Worm (Caenorhabditis elegans): Measurements from ENCODE around the gene C38C10.3.
A peak's percentile ranks its signal among the peaks of the same experiment; 100 is the strongest.

C38C10.3 gene

DNA sequence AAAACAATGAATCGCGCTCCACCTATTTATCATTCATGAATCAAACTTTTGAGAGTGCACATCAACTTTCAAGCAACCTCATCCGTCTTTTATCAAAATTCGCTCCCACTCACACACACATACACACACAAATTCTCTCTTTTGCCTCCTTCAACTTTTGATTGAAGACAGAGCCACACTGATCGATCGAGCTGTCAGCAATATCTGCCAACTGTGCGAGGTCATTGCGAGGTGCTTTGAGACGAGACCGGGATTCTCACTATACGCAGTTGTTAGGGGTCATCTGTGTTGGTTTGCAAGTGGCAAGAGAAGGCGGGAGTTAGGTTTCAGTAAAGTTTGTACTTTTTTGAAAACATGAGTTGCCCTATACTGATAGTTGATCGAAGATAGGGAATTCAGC lies 39.3 kb downstream of the C38C10.3 start:
- peak; percentile 1 for TF ChIP-seq ceh-18 (tag; optimal IDR thresholded peaks at IDR 0.05)
- TF ChIP-seq lim-6 (tag; optimal IDR thresholded peaks at IDR 0.05): no peak
- peak; percentile 97 for TF ChIP-seq unc-55 (GFP tag; optimal IDR thresholded peaks at IDR 0.05)

DNA sequence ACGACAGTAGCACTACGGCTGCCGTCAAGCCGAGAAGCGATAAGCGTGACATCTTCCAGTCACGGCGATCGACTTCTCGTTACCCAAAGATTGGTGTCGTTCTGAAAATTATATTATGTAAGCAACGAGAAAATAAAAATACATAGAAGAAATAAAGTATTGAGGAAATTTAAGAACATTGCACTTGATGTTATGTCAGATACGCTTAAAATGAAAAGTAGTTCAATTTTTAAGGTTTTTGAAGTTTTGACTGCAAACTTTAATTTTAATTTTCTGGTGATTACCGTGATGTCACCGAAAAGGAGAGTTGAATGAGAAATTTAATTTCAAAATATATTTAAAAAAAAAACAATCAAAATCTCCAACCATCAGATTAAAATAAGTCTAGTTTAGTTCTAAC lies 41.1 kb downstream of the C38C10.3 start, which contains the start of gene emb-9:
Gene emb-9, minus strand, starts transcription at position 101 of the 400 bp plus-strand sequence.
- TF ChIP-seq gmeb-2 (tag; optimal IDR thresholded peaks at IDR 0.05): no peak
- TF ChIP-seq ceh-45 (GFP tag; IDR thresholded peaks at IDR 0.05): no peak
- no peak for TF ChIP-seq F13H6.1 (tag; optimal IDR thresholded peaks at IDR 0.05)
- no peak for TF ChIP-seq Y22D7AL.16 (tag; optimal IDR thresholded peaks at IDR 0.05)
- TF ChIP-seq ceh-19 (GFP tag; optimal IDR thresholded peaks at IDR 0.05): no peak
- no peak for TF ChIP-seq hlh-8 (tag; optimal IDR thresholded peaks at IDR 0.05)
- no peak for TF ChIP-seq ceh-31 (tag; optimal IDR thresholded peaks at IDR 0.05)
- no peak for TF ChIP-seq sdc-2 (tag; optimal IDR thresholded peaks at IDR 0.05)
- TF ChIP-seq sox-2 (GFP tag; IDR thresholded peaks at IDR 0.05): no peak
- TF ChIP-seq unc-3 (GFP tag; conservative IDR thresholded peaks at IDR 0.05): no peak
- no peak for TF ChIP-seq unc-3 (tag; optimal IDR thresholded peaks at IDR 0.05)
- TF ChIP-seq rnt-1 (tag; optimal IDR thresholded peaks at IDR 0.05): no peak
- TF ChIP-seq ttx-3 (tag; optimal IDR thresholded peaks at IDR 0.05): no peak
- no peak for TF ChIP-seq ceh-2 (tag; optimal IDR thresholded peaks at IDR 0.05)
- TF ChIP-seq ahr-1 (tag; optimal IDR thresholded peaks at IDR 0.05): no peak
- no peak for TF ChIP-seq ref-2 (tag; optimal IDR thresholded peaks at IDR 0.05)
- no peak for TF ChIP-seq ama-1 (optimal IDR thresholded peaks at IDR 0.05)
- no peak for TF ChIP-seq pha-4 (tag; optimal IDR thresholded peaks at IDR 0.05)
- TF ChIP-seq odd-2 (tag; optimal IDR thresholded peaks at IDR 0.05): no peak
- no peak for TF ChIP-seq tbx-7 (tag; optimal IDR thresholded peaks at IDR 0.05)
- no peak for TF ChIP-seq nhr-11 (tag; optimal IDR thresholded peaks at IDR 0.05)

DNA sequence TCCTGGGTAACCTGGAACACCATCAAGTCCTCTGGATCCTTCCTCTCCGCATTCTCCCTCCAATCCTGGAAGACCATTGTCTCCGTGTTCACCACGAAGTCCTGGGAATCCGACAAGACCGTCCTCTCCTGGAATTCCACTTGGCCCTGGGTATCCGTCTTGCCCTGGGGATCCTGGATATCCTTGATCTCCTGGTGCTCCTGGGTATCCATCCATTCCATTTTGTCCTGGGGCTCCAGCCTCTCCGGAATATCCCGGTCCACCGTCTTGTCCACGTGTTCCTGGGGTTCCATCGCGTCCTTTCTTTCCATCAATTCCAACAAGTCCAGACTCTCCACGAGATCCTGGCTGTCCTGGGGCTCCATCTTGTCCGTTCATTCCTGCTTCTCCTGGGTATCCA lies 45.4 kb downstream of the C38C10.3 start:
- TF ChIP-seq Y22D7AL.16 (tag; optimal IDR thresholded peaks at IDR 0.05): no peak
- no peak for TF ChIP-seq pros-1 (tag; optimal IDR thresholded peaks at IDR 0.05)
- no peak for TF ChIP-seq lim-6 (tag; optimal IDR thresholded peaks at IDR 0.05)
- TF ChIP-seq ceh-34 (tag; optimal IDR thresholded peaks at IDR 0.05): no peak
- no peak for TF ChIP-seq F13H6.1 (tag; optimal IDR thresholded peaks at IDR 0.05)
- no peak for TF ChIP-seq mec-3 (tag; optimal IDR thresholded peaks at IDR 0.05; ENCODE audit: borderline replicate concordance)
- no peak for TF ChIP-seq pqm-1 (tag; optimal IDR thresholded peaks at IDR 0.05)
- TF ChIP-seq ttx-3 (tag; optimal IDR thresholded peaks at IDR 0.05): no peak
- no peak for TF ChIP-seq rnt-1 (tag; optimal IDR thresholded peaks at IDR 0.05)
- TF ChIP-seq dmd-4 (tag; optimal IDR thresholded peaks at IDR 0.05; ENCODE audit: borderline replicate concordance): no peak
- no peak for TF ChIP-seq sdc-2 (tag; optimal IDR thresholded peaks at IDR 0.05)
- TF ChIP-seq ceh-18 (tag; optimal IDR thresholded peaks at IDR 0.05): no peak
- no peak for TF ChIP-seq elt-4 (tag; optimal IDR thresholded peaks at IDR 0.05)
- TF ChIP-seq gmeb-2 (tag; optimal IDR thresholded peaks at IDR 0.05): no peak
- TF ChIP-seq ceh-30 (tag; optimal IDR thresholded peaks at IDR 0.05): no peak
- no peak for TF ChIP-seq unc-42 (tag; optimal IDR thresholded peaks at IDR 0.05)
- no peak for TF ChIP-seq ceh-48 (tag; optimal IDR thresholded peaks at IDR 0.05)

DNA sequence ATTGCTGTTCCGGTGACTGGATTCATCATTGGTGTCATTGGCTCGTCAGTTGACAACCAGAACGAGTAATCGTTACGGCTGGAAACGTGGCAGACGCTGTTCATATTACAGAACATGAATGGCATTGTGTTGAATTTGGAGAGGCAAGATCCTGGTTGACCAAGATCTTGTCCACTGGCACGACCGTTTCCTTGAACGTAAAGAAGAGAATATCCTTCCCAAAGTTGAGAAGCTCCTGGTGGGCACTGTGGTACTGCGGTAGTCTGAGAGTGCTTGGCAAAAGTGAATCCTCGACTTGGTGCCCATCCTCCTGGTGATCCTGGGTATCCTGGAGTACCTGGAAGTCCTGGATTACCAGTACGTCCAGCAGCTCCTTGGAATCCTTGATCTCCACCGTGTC lies 47.5 kb downstream of the C38C10.3 start:
- TF ChIP-seq K09A11.1 (tag; optimal IDR thresholded peaks at IDR 0.05; ENCODE audit: insufficient read depth): no peak
- no peak for TF ChIP-seq hlh-8 (tag; optimal IDR thresholded peaks at IDR 0.05)
- no peak for TF ChIP-seq unc-86 (tag; optimal IDR thresholded peaks at IDR 0.05)
- TF ChIP-seq ceh-31 (tag; optimal IDR thresholded peaks at IDR 0.05): no peak
- TF ChIP-seq elt-2 (tag; optimal IDR thresholded peaks at IDR 0.05): no peak
- TF ChIP-seq eyg-1 (tag; optimal IDR thresholded peaks at IDR 0.05): no peak
- TF ChIP-seq fkh-6 (tag; optimal IDR thresholded peaks at IDR 0.05): no peak
- no peak for TF ChIP-seq hlh-6 (tag; optimal IDR thresholded peaks at IDR 0.05)
- TF ChIP-seq sox-4 (tag; optimal IDR thresholded peaks at IDR 0.05): no peak
- no peak for TF ChIP-seq ceh-48 (tag; optimal IDR thresholded peaks at IDR 0.05)
- TF ChIP-seq dmd-4 (tag; optimal IDR thresholded peaks at IDR 0.05; ENCODE audit: borderline replicate concordance): no peak
- no peak for TF ChIP-seq ceh-24 (tag; optimal IDR thresholded peaks at IDR 0.05)
- TF ChIP-seq ceh-9 (tag; optimal IDR thresholded peaks at IDR 0.05): no peak
- no peak for TF ChIP-seq odd-2 (tag; optimal IDR thresholded peaks at IDR 0.05)
- no peak for TF ChIP-seq nhr-11 (tag; optimal IDR thresholded peaks at IDR 0.05)
- no peak for TF ChIP-seq ref-2 (tag; optimal IDR thresholded peaks at IDR 0.05)
